ENCODE assay signal across 1 worm cellular context in the genomic region with DNA sequence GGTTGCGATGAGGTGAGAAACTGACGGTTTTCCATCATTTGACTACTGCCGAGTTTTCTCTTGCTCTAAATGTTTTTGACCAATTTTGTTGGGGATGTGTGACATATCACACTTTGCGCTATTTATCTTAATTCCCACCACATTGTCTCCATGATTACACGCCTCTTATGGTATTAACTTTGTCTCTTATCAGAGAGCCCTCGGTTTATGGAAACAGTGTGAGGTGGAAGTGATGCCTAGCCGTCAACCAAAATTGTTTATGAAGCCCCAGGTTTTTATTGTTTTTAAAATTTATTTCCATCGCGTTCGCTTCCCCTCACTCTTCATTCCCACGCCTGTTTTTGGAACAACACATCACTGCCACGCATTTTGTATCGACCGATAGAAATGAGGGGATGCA.
TF ChIP-seq lines count a peak whose summit lies in the region.

No protein-coding gene starts in this region.

TF ChIP-seq in whole organism, L4 larva, 104 proteins besides CTCF, POLR2A, EP300 and RAD21 (continued from another document):
- TF ChIP-seq daf-16 (GFP tag; optimal IDR thresholded peaks at IDR 0.05; lab: Kevin White, UChicago) (no peak), daf-16 (tag; optimal IDR thresholded peaks at IDR 0.05; lab: Kevin White, UChicago) (peak; percentile 88), nhr-48 (tag; optimal IDR thresholded peaks at IDR 0.05; lab: Kevin White, UChicago) (no peak), unc-130 (GFP tag; optimal IDR thresholded peaks at IDR 0.05; lab: Kevin White, UChicago) (no peak), mdt-29 (GFP tag; IDR thresholded peaks at IDR 0.05; lab: Robert Waterston, UW) (no peak), zfp-2 (tag; optimal IDR thresholded peaks at IDR 0.05; lab: Kevin White, UChicago) (no peak), dmd-6 (GFP tag; IDR thresholded peaks at IDR 0.05; lab: Robert Waterston, UW) (peak; percentile 30; the same call in 1 of the 2 replicates)
TF ChIP-seq in whole organism, L4 larva: peak in this region for 8.
